Worm (Caenorhabditis elegans): ENCODE data around the gene aakg-1.

Gene aakg-1

ce11 chrIII:12613138-12613915 lies 38.1 kb upstream of the aakg-1 start:
- TF ChIP-seq ztf-4 (tag; optimal IDR thresholded peaks at IDR 0.05), result no peak
- TF ChIP-seq nfya-1 (tag; optimal IDR thresholded peaks at IDR 0.05; ENCODE audit: insufficient read depth), result peak; percentile 33
- TF ChIP-seq jun-1 (tag; optimal IDR thresholded peaks at IDR 0.05), result no peak
- TF ChIP-seq pha-4 (tag; optimal IDR thresholded peaks at IDR 0.05), result peak; percentile 52
- TF ChIP-seq unc-39 (tag; optimal IDR thresholded peaks at IDR 0.05), result no peak
- TF ChIP-seq R02D3.7 (tag; optimal IDR thresholded peaks at IDR 0.05), result no peak
- TF ChIP-seq egl-5 (tag; optimal IDR thresholded peaks at IDR 0.05), result no peak
- TF ChIP-seq nhr-25 (tag; optimal IDR thresholded peaks at IDR 0.05), result no peak

- TF ChIP-seq nhr-28 (tag; optimal IDR thresholded peaks at IDR 0.05) (peak; percentile 84), unc-39 (tag; optimal IDR thresholded peaks at IDR 0.05) (no peak), nhr-76 (tag; optimal IDR thresholded peaks at IDR 0.05) (peak; percentile 24), tbx-2 (tag; optimal IDR thresholded peaks at IDR 0.05) (peak; percentile 95), elt-2 (tag; optimal IDR thresholded peaks at IDR 0.05) (peak; percentile 91), mdl-1 (tag; optimal IDR thresholded peaks at IDR 0.05) (peak; percentile 95), nhr-25 (tag; optimal IDR thresholded peaks at IDR 0.05) (peak; percentile 100), ZK546.5 (tag; optimal IDR thresholded peaks at IDR 0.05) (peak; percentile 45), ceh-28 (tag; optimal IDR thresholded peaks at IDR 0.05) (peak; percentile 97), ceh-16 (tag; optimal IDR thresholded peaks at IDR 0.05) (peak; percentile 73), lin-15B (tag; optimal IDR thresholded peaks at IDR 0.05) (peak; percentile 86), nhr-77 (tag; optimal IDR thresholded peaks at IDR 0.05) (peak; percentile 94), elt-1 (tag; optimal IDR thresholded peaks at IDR 0.05) (peak; percentile 95), ceh-9 (tag; optimal IDR thresholded peaks at IDR 0.05) (no peak), lsy-12 (tag; optimal IDR thresholded peaks at IDR 0.05) (peak; percentile 96), nhr-237 (tag; optimal IDR thresholded peaks at IDR 0.05) (no peak), mml-1 (tag; optimal IDR thresholded peaks at IDR 0.05) (no peak), ztf-11 (tag; optimal IDR thresholded peaks at IDR 0.05) (no peak), nhr-11 (tag; optimal IDR thresholded peaks at IDR 0.05) (peak; percentile 96), R02D3.7 (tag; optimal IDR thresholded peaks at IDR 0.05) (peak; percentile 88), fkh-2 (tag; optimal IDR thresholded peaks at IDR 0.05) (peak; percentile 61), nfya-1 (tag; optimal IDR thresholded peaks at IDR 0.05; ENCODE audit: insufficient read depth) (peak; percentile 99), egl-27 (tag; optimal IDR thresholded peaks at IDR 0.05) (peak; percentile 99), egl-5 (tag; optimal IDR thresholded peaks at IDR 0.05) (peak; percentile 99), ama-1 (optimal IDR thresholded peaks at IDR 0.05) (peak; percentile 97), hmg-11 (tag; optimal IDR thresholded peaks at IDR 0.05) (peak; percentile 99), ceh-82 (tag; optimal IDR thresholded peaks at IDR 0.05) (peak; percentile 93), elt-3 (tag; optimal IDR thresholded peaks at IDR 0.05) (peak in 1 of 3 experiments; percentile 92), ztf-4 (tag; optimal IDR thresholded peaks at IDR 0.05) (peak; percentile 85), unc-62 (GFP tag; optimal IDR thresholded peaks at IDR 0.05) (peak; percentile 99), lin-39 (tag; optimal IDR thresholded peaks at IDR 0.05) (peak; percentile 95), fkh-10 (GFP tag; optimal IDR thresholded peaks at IDR 0.05) (peak; percentile 98), pha-4 (tag; optimal IDR thresholded peaks at IDR 0.05) (peak; percentile 100), zag-1 (tag; optimal IDR thresholded peaks at IDR 0.05) (peak; percentile 83), eor-1 (tag; optimal IDR thresholded peaks at IDR 0.05) (peak; percentile 68 to 88), daf-12 (tag; optimal IDR thresholded peaks at IDR 0.05) (peak; percentile 86), nhr-12 (tag; optimal IDR thresholded peaks at IDR 0.05) (no peak), nhr-43 (tag; optimal IDR thresholded peaks at IDR 0.05; ENCODE audit: poor library complexity, severe bottlenecking) (peak; percentile 96), aly-2 (tag; optimal IDR thresholded peaks at IDR 0.05) (peak; percentile 35), nhr-23 (tag; optimal IDR thresholded peaks at IDR 0.05) (peak; percentile 99), jun-1 (tag; optimal IDR thresholded peaks at IDR 0.05) (peak; percentile 99), fos-1 (tag; optimal IDR thresholded peaks at IDR 0.05) (peak; percentile 77), snpc-4 (tag; optimal IDR thresholded peaks at IDR 0.05) (peak; percentile 75), sea-2 (GFP tag; optimal IDR thresholded peaks at IDR 0.05) (peak; percentile 56), pqm-1 (tag; optimal IDR thresholded peaks at IDR 0.05) (peak; percentile 93), skn-1 (tag; optimal IDR thresholded peaks at IDR 0.05) (peak; percentile 95), nhr-67 (tag; optimal IDR thresholded peaks at IDR 0.05) (peak; percentile 27)
Observed at ce11 chrIII:12612519-12612935, 37.3 kb upstream of the aakg-1 start.
